Worm (Caenorhabditis elegans) whole organism, L4 larva: Measurements from ENCODE around the gene T16G12.8.

ENCODE experiments used
- ZK546.5 ChIP-seq, 2 experiments: sonication (generic microtip); optimal IDR thresholded peaks; 2 replicates each; lab custom pipeline; 2017; ENCODE audit warnings: missing biosample characterization in 2 of 2, missing genetic modification characterization in 2 of 2
- aly-2 ChIP-seq: sonication (generic microtip); optimal IDR thresholded peaks from 2 replicates; lab custom pipeline; 2018; ENCODE audit warnings: missing biosample characterization, missing genetic modification characterization
- ama-1 ChIP-seq: fragments of 150-350 bp; optimal IDR thresholded peaks from 2 replicates; lab custom pipeline; 2014; ENCODE audit warnings: inconsistent platforms, mixed read lengths
- attf-4 ChIP-seq: sonication (generic microtip); optimal IDR thresholded peaks from 3 replicates; lab custom pipeline; 2017; ENCODE audit warnings: missing biosample characterization, missing genetic modification characterization
- daf-16 ChIP-seq, 3 experiments: sonication (generic microtip); optimal IDR thresholded peaks; 2 replicates each; lab custom pipeline; 2016 to 2017; ENCODE audit warnings: missing genetic modification characterization in 3 of 3, missing genetic modification reagents in 3 of 3, mild to moderate bottlenecking in 2 of 3, missing compliant biosample characterization in 2 of 3, missing biosample characterization in 1 of 3, moderate library complexity in 1 of 3
- daf-8 ChIP-seq: fragments of 200-800 bp; sonication (Bioruptor generic); IDR thresholded peaks from 2 replicates; pipeline ENCODE4 v1.3.6; 2022; ENCODE audit warnings: missing genetic modification characterization, missing compliant biosample characterization
- hif-1 ChIP-seq, 2 experiments: sonication (generic microtip); optimal IDR thresholded peaks; 2 replicates each; lab custom pipeline; 2016 to 2017; ENCODE audit warnings: missing compliant biosample characterization in 2 of 2, missing genetic modification characterization in 2 of 2, missing genetic modification reagents in 2 of 2, missing genotype in 2 of 2, mild to moderate bottlenecking in 1 of 2
- nhr-11 ChIP-seq: fragments of 150-350 bp; optimal IDR thresholded peaks from 2 replicates; lab custom pipeline; 2014; ENCODE audit warnings: missing biosample characterization, missing genetic modification characterization
- nhr-25 ChIP-seq: sonication (generic microtip); optimal IDR thresholded peaks from 2 replicates; lab custom pipeline; 2017; ENCODE audit warnings: missing genetic modification characterization, mild to moderate bottlenecking, missing compliant biosample characterization, antibody characterized with exemption, moderate library complexity, borderline replicate concordance; ENCODE audit not compliant: insufficient read depth
- nhr-76 ChIP-seq: fragments of 150-350 bp; optimal IDR thresholded peaks from 2 replicates; lab custom pipeline; 2014; ENCODE audit warnings: missing biosample characterization, missing genetic modification characterization
- pqm-1 ChIP-seq: sonication (generic microtip); optimal IDR thresholded peaks from 2 replicates; lab custom pipeline; 2017; ENCODE audit warnings: missing biosample characterization, missing genetic modification characterization
- unc-39 ChIP-seq: sonication (generic microtip); optimal IDR thresholded peaks from 2 replicates; lab custom pipeline; 2017; ENCODE audit warnings: missing biosample characterization, missing genetic modification characterization

DNA sequence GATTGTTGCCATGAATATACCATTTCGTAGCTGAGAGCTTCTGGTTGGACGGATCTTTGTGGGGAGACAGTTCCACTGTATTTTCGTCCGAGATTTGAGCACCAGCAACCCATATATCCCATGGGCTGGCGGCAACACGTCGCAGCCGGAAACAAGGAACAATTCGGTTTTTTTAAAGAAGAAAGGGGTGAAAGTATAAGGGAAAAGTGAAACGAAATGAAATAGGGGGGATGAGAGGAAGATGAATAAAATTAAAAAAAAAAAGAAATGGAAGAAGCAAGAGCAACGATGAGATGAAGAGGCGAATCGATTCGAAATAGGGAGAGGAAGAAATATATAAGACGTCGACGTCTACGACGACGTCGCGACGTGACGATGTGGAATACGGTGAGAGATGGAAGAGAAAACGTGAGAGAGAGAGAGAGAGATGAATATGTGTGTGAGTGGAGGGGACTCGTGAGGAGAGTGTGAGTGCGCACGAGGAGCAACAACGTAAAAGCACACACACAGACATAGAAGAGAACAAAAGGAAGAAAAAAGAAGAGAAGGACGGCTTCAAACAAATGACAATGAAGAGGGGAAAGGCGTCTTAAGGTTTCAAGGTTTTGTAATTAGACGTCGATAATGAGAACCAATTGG lies 42.6 kb upstream of the T16G12.8 start, which contains the start of gene rgs-1:
- TF ChIP-seq daf-16 (GFP tag; optimal IDR thresholded peaks at IDR 0.05; lab: Kevin White, UChicago) (no peak), daf-16 (tag; optimal IDR thresholded peaks at IDR 0.05; lab: Kevin White, UChicago) (no peak), aly-2 (tag; lab: Kevin White, UChicago) (no peak), ama-1 (lab: Kevin White, UChicago) (no peak), ZK546.5 (tag; optimal IDR thresholded peaks at IDR 0.05; lab: Kevin White, UChicago) (no peak), nhr-76 (tag; lab: Kevin White, UChicago) (no peak), hif-1 (tag; optimal IDR thresholded peaks at IDR 0.05; lab: Kevin White, UChicago) (no peak), nhr-11 (tag; lab: Kevin White, UChicago) (no peak), pqm-1 (tag; lab: Kevin White, UChicago) (no peak), daf-8 (GFP tag; lab: Robert Waterston, UW) (no peak), unc-39 (tag; lab: Kevin White, UChicago) (no peak), nhr-25 (tag; lab: Kevin White, UChicago) (no peak), attf-4 (tag; lab: Kevin White, UChicago) (no peak)
